Worm (Caenorhabditis elegans): ENCODE measurements around the gene dhhc-14.

ce11 chrX:8507576-8507975, 44.5 kb upstream of the dhhc-14 start, which contains the start of gene H03E18.1:
- TF ChIP-seq ceh-82 (tag; optimal IDR thresholded peaks at IDR 0.05): no peak
- TF ChIP-seq fkh-10 (GFP tag; optimal IDR thresholded peaks at IDR 0.05): no peak
- no peak for TF ChIP-seq unc-62 (GFP tag; optimal IDR thresholded peaks at IDR 0.05)
- TF ChIP-seq aly-2 (tag; optimal IDR thresholded peaks at IDR 0.05): no peak
- no peak for TF ChIP-seq pha-4 (tag; optimal IDR thresholded peaks at IDR 0.05)
- no peak for TF ChIP-seq skn-1 (tag; optimal IDR thresholded peaks at IDR 0.05)
- TF ChIP-seq nhr-43 (tag; optimal IDR thresholded peaks at IDR 0.05; ENCODE audit: poor library complexity, severe bottlenecking): no peak
